Worm (Caenorhabditis elegans): ENCODE results near the gene cdh-4.

cdh-4 gene

ce11 chrIII:4494541-4495010 lies 25.6 kb upstream of the cdh-4 start (continued):
- TF ChIP-seq elt-3 (tag; optimal IDR thresholded peaks at IDR 0.05): no peak
- TF ChIP-seq F13H6.1 (tag; optimal IDR thresholded peaks at IDR 0.05): peak; percentile 37

- TF ChIP-seq blmp-1 (tag; optimal IDR thresholded peaks at IDR 0.05; ENCODE audit: insufficient read depth) (peak; percentile 49), lin-39 (tag; optimal IDR thresholded peaks at IDR 0.05) (no peak), nhr-21 (tag; optimal IDR thresholded peaks at IDR 0.05) (peak; percentile 14), ceh-16 (tag; optimal IDR thresholded peaks at IDR 0.05) (peak; percentile 26), nhr-25 (tag; optimal IDR thresholded peaks at IDR 0.05) (peak; percentile 52), ceh-82 (tag; optimal IDR thresholded peaks at IDR 0.05) (no peak), sma-9 (GFP tag; optimal IDR thresholded peaks at IDR 0.05) (peak; percentile 61), sma-9 (tag; optimal IDR thresholded peaks at IDR 0.05) (no peak), sma-3 (GFP tag; optimal IDR thresholded peaks at IDR 0.05) (peak; percentile 29)
These were observed 24.9 kb upstream of the cdh-4 start for ce11 chrIII:4495250-4495649.

- no peak for TF ChIP-seq nhr-25 (tag; optimal IDR thresholded peaks at IDR 0.05)
- no peak for TF ChIP-seq fos-1 (tag; optimal IDR thresholded peaks at IDR 0.05)
- TF ChIP-seq sma-3 (GFP tag; optimal IDR thresholded peaks at IDR 0.05): no peak
- TF ChIP-seq ztf-1 (GFP tag; conservative IDR thresholded peaks at IDR 0.05): no peak
- no peak for TF ChIP-seq C34F6.9 (tag; optimal IDR thresholded peaks at IDR 0.05)
- TF ChIP-seq ztf-11 (tag; optimal IDR thresholded peaks at IDR 0.05): no peak
- TF ChIP-seq nhr-21 (tag; optimal IDR thresholded peaks at IDR 0.05): no peak
- TF ChIP-seq sem-4 (tag; optimal IDR thresholded peaks at IDR 0.05): no peak
- TF ChIP-seq dmd-4 (tag; optimal IDR thresholded peaks at IDR 0.05): no peak
- TF ChIP-seq nhr-10 (tag; optimal IDR thresholded peaks at IDR 0.05): no peak
- TF ChIP-seq unc-55 (GFP tag; optimal IDR thresholded peaks at IDR 0.05): no peak
- no peak for TF ChIP-seq blmp-1 (tag; optimal IDR thresholded peaks at IDR 0.05; ENCODE audit: insufficient read depth)
- TF ChIP-seq nhr-77 (tag; optimal IDR thresholded peaks at IDR 0.05): no peak
- TF ChIP-seq nhr-237 (tag; optimal IDR thresholded peaks at IDR 0.05): no peak
- no peak for TF ChIP-seq egl-27 (tag; optimal IDR thresholded peaks at IDR 0.05)
- TF ChIP-seq F13H6.1 (tag; optimal IDR thresholded peaks at IDR 0.05): no peak
- TF ChIP-seq elt-3 (tag; optimal IDR thresholded peaks at IDR 0.05): no peak
- no peak for TF ChIP-seq mbf-1 (tag; optimal IDR thresholded peaks at IDR 0.05)
- no peak for TF ChIP-seq gmeb-1 (tag; optimal IDR thresholded peaks at IDR 0.05)
These were observed 24.5 kb upstream of the cdh-4 start for ce11 chrIII:4495685-4496084.

- TF ChIP-seq zag-1 (tag; optimal IDR thresholded peaks at IDR 0.05) (no peak), sma-9 (GFP tag; optimal IDR thresholded peaks at IDR 0.05) (peak; percentile 85), sma-9 (tag; optimal IDR thresholded peaks at IDR 0.05) (no peak), nhr-77 (tag; optimal IDR thresholded peaks at IDR 0.05) (no peak), gmeb-1 (tag; optimal IDR thresholded peaks at IDR 0.05) (peak; percentile 2), peb-1 (tag; optimal IDR thresholded peaks at IDR 0.05) (no peak), unc-55 (GFP tag; optimal IDR thresholded peaks at IDR 0.05) (no peak), fos-1 (tag; optimal IDR thresholded peaks at IDR 0.05) (peak; percentile 65), R02D3.7 (tag; optimal IDR thresholded peaks at IDR 0.05) (no peak), lin-13 (GFP tag; optimal IDR thresholded peaks at IDR 0.05) (no peak), ceh-16 (tag; optimal IDR thresholded peaks at IDR 0.05) (no peak), elt-3 (tag; optimal IDR thresholded peaks at IDR 0.05) (no peak), unc-39 (tag; optimal IDR thresholded peaks at IDR 0.05) (no peak), nhr-129 (tag; optimal IDR thresholded peaks at IDR 0.05) (peak; percentile 59), alr-1 (tag; optimal IDR thresholded peaks at IDR 0.05) (no peak), nhr-23 (tag; optimal IDR thresholded peaks at IDR 0.05) (no peak), lsy-2 (tag; optimal IDR thresholded peaks at IDR 0.05) (peak in 1 of 2 experiments; percentile 40), dmd-4 (tag; optimal IDR thresholded peaks at IDR 0.05) (no peak), nhr-21 (tag; optimal IDR thresholded peaks at IDR 0.05) (peak; percentile 75), mdl-1 (tag; optimal IDR thresholded peaks at IDR 0.05) (peak in 1 of 2 experiments; percentile 39), nhr-237 (tag; optimal IDR thresholded peaks at IDR 0.05) (no peak), ama-1 (optimal IDR thresholded peaks at IDR 0.05) (no peak), nhr-10 (tag; optimal IDR thresholded peaks at IDR 0.05) (no peak), skn-1 (tag; optimal IDR thresholded peaks at IDR 0.05) (no peak), Y55F3AM.14 (GFP tag; optimal IDR thresholded peaks at IDR 0.05) (no peak), nhr-11 (tag; optimal IDR thresholded peaks at IDR 0.05) (no peak), ceh-82 (tag; optimal IDR thresholded peaks at IDR 0.05) (no peak), ztf-11 (tag; optimal IDR thresholded peaks at IDR 0.05) (no peak), ztf-4 (tag; optimal IDR thresholded peaks at IDR 0.05) (peak; percentile 29), unc-62 (GFP tag; optimal IDR thresholded peaks at IDR 0.05) (no peak), egl-27 (tag; optimal IDR thresholded peaks at IDR 0.05) (no peak), sma-3 (GFP tag; optimal IDR thresholded peaks at IDR 0.05) (peak; percentile 76), crh-2 (tag; optimal IDR thresholded peaks at IDR 0.05) (peak; percentile 41), nhr-12 (tag; optimal IDR thresholded peaks at IDR 0.05) (no peak), blmp-1 (tag; optimal IDR thresholded peaks at IDR 0.05; ENCODE audit: insufficient read depth) (peak; percentile 60), nhr-25 (tag; optimal IDR thresholded peaks at IDR 0.05) (peak; percentile 60), mbf-1 (tag; optimal IDR thresholded peaks at IDR 0.05) (no peak), lin-39 (tag; optimal IDR thresholded peaks at IDR 0.05) (no peak), F13H6.1 (tag; optimal IDR thresholded peaks at IDR 0.05) (peak; percentile 13), sem-4 (tag; optimal IDR thresholded peaks at IDR 0.05) (no peak), snpc-4 (tag; optimal IDR thresholded peaks at IDR 0.05) (no peak), mab-5 (tag; optimal IDR thresholded peaks at IDR 0.05) (no peak), C34F6.9 (tag; optimal IDR thresholded peaks at IDR 0.05) (no peak)
These were observed 24.1 kb upstream of the cdh-4 start for ce11 chrIII:4496085-4496484.
